Worm (Caenorhabditis elegans) whole organism, late embryonic: ENCODE results near the gene F31B9.7.

ENCODE experiments used
- ceh-48 ChIP-seq: sonication (generic microtip); optimal IDR thresholded peaks from 2 replicates; lab custom pipeline; 2016; ENCODE audit warnings: missing genetic modification characterization, inconsistent platforms, missing compliant biosample characterization
- dmd-4 ChIP-seq: sonication (generic microtip); optimal IDR thresholded peaks from 2 replicates; lab custom pipeline; 2016; ENCODE audit warnings: borderline replicate concordance, missing genetic modification characterization, missing compliant biosample characterization
- fax-1 ChIP-seq: sonication (generic microtip); optimal IDR thresholded peaks from 2 replicates; lab custom pipeline; 2016; ENCODE audit warnings: missing genotype, missing genetic modification characterization, missing compliant biosample characterization
- fkh-6 ChIP-seq: sonication (generic microtip); optimal IDR thresholded peaks from 2 replicates; lab custom pipeline; 2016; ENCODE audit warnings: missing genetic modification characterization, missing compliant biosample characterization
- gmeb-2 ChIP-seq: sonication (generic microtip); optimal IDR thresholded peaks from 2 replicates; lab custom pipeline; 2016; ENCODE audit warnings: missing genetic modification characterization, inconsistent platforms, missing compliant biosample characterization
- hlh-6 ChIP-seq: sonication (generic microtip); optimal IDR thresholded peaks from 2 replicates; lab custom pipeline; 2016; ENCODE audit warnings: missing genotype, missing genetic modification characterization, missing compliant biosample characterization
- mec-3 ChIP-seq: sonication (generic microtip); optimal IDR thresholded peaks from 2 replicates; lab custom pipeline; 2016; ENCODE audit warnings: borderline replicate concordance, missing genetic modification characterization, missing compliant biosample characterization
- nfya-1 ChIP-seq: sonication (generic microtip); optimal IDR thresholded peaks from 2 replicates; lab custom pipeline; 2017; ENCODE audit warnings: missing genetic modification characterization, mild to moderate bottlenecking, missing compliant biosample characterization, antibody characterized with exemption, moderate library complexity
- odd-2 ChIP-seq: sonication (generic microtip); optimal IDR thresholded peaks from 2 replicates; lab custom pipeline; 2017; ENCODE audit warnings: antibody characterized with exemption, mild to moderate bottlenecking, missing genetic modification characterization, missing compliant biosample characterization
- pqm-1 ChIP-seq: sonication (generic microtip); optimal IDR thresholded peaks from 2 replicates; lab custom pipeline; 2016; ENCODE audit warnings: missing genetic modification characterization, missing compliant biosample characterization
- tbx-2 ChIP-seq: sonication (generic microtip); optimal IDR thresholded peaks from 2 replicates; lab custom pipeline; 2016; ENCODE audit warnings: missing genetic modification characterization, missing compliant biosample characterization
- unc-55 ChIP-seq: sonication (generic microtip); optimal IDR thresholded peaks from 2 replicates; lab custom pipeline; 2017; ENCODE audit warnings: missing biosample characterization, missing genetic modification reagents, missing genetic modification characterization
- unc-86 ChIP-seq: sonication (generic microtip); optimal IDR thresholded peaks from 2 replicates; lab custom pipeline; 2016; ENCODE audit warnings: missing genetic modification characterization, missing compliant biosample characterization

ce11 chrX:15915774-15916173 is 3.7 kb upstream of the F31B9.7 start:
- TF ChIP-seq fkh-6 (no peak), mec-3 (no peak), nfya-1 (no peak), odd-2 (tag; lab: Kevin White, UChicago) (no peak), dmd-4 (tag; lab: Kevin White, UChicago) (no peak), pqm-1 (no peak), unc-86 (no peak), ceh-48 (tag; lab: Kevin White, UChicago) (no peak), fax-1 (tag; lab: Kevin White, UChicago) (no peak), tbx-2 (tag; lab: Kevin White, UChicago) (no peak), gmeb-2 (tag; lab: Kevin White, UChicago) (no peak), unc-55 (GFP tag; lab: Kevin White, UChicago) (no peak), hlh-6 (tag; lab: Kevin White, UChicago) (no peak)
